Fruit fly (Drosophila melanogaster): ENCODE data around the gene CG8086.

Gene CG8086

dm6 chr2L:8204366-8204765, 52.9 kb downstream of the CG8086 start:
- TF ChIP-seq CG17806 (tag; optimal IDR thresholded peaks at IDR 0.05) (no peak), Pif1A (GFP tag; optimal IDR thresholded peaks at IDR 0.05) (no peak), CG10348 (GFP tag; IDR thresholded peaks at IDR 0.05) (no peak), gl (tag; optimal IDR thresholded peaks at IDR 0.05) (peak; percentile 10), CG8159 (tag; optimal IDR thresholded peaks at IDR 0.05) (no peak), D1 (tag; optimal IDR thresholded peaks at IDR 0.05) (no peak), CG12605 (GFP tag; IDR thresholded peaks at IDR 0.05) (no peak), CG32121 (GFP tag; IDR thresholded peaks at IDR 0.05) (no peak)

dm6 chr2L:8203748-8204147, 53.6 kb downstream of the CG8086 start:
- TF ChIP-seq Pif1B (GFP tag; optimal IDR thresholded peaks at IDR 0.05) (no peak), CG15710 (tag; optimal IDR thresholded peaks at IDR 0.05) (no peak), CG14655 (GFP tag; optimal IDR thresholded peaks at IDR 0.05) (no peak), CG34367 (tag; optimal IDR thresholded peaks at IDR 0.05) (no peak), rn (GFP tag; IDR thresholded peaks at IDR 0.05) (no peak), CG8301 (tag; optimal IDR thresholded peaks at IDR 0.05) (no peak), EcR (GFP tag; optimal IDR thresholded peaks at IDR 0.05) (no peak), gl (tag; optimal IDR thresholded peaks at IDR 0.05) (no peak), D1 (tag; optimal IDR thresholded peaks at IDR 0.05) (no peak), CG8159 (tag; optimal IDR thresholded peaks at IDR 0.05) (no peak), CG32121 (GFP tag; IDR thresholded peaks at IDR 0.05) (no peak), Pif1A (GFP tag; optimal IDR thresholded peaks at IDR 0.05) (no peak), fd96Ca (GFP tag; IDR thresholded peaks at IDR 0.05) (no peak), CG10348 (GFP tag; IDR thresholded peaks at IDR 0.05) (no peak), CG13204 (GFP tag; optimal IDR thresholded peaks at IDR 0.05) (no peak), CG9948 (tag; optimal IDR thresholded peaks at IDR 0.05) (no peak), Snoo (tag; optimal IDR thresholded peaks at IDR 0.05) (no peak), CG17806 (tag; optimal IDR thresholded peaks at IDR 0.05) (no peak), CG12605 (GFP tag; IDR thresholded peaks at IDR 0.05) (no peak)

dm6 chr2L:8202569-8202968, 54.7 kb downstream of the CG8086 start:
- TF ChIP-seq CG10348 (GFP tag; IDR thresholded peaks at IDR 0.05) = no peak
- TF ChIP-seq CG12605 (GFP tag; IDR thresholded peaks at IDR 0.05) = 0 out of 2 replicates have a peak, but pooled peaks have one; percentile 30
- no peak for TF ChIP-seq Snoo (tag; optimal IDR thresholded peaks at IDR 0.05)
- TF ChIP-seq CG34367 (tag; optimal IDR thresholded peaks at IDR 0.05) = no peak
- TF ChIP-seq CG15710 (tag; optimal IDR thresholded peaks at IDR 0.05) = no peak
- no peak for TF ChIP-seq CG17806 (tag; optimal IDR thresholded peaks at IDR 0.05)
- TF ChIP-seq CG8159 (tag; optimal IDR thresholded peaks at IDR 0.05) = no peak
- TF ChIP-seq Ets98B (GFP tag; IDR thresholded peaks at IDR 0.05) = no peak; the same call in 1 of the 2 replicates
- no peak for TF ChIP-seq CG8301 (tag; optimal IDR thresholded peaks at IDR 0.05)
- TF ChIP-seq Pif1B (GFP tag; optimal IDR thresholded peaks at IDR 0.05) = no peak
- no peak for TF ChIP-seq CG9948 (tag; optimal IDR thresholded peaks at IDR 0.05)
- TF ChIP-seq D1 (tag; optimal IDR thresholded peaks at IDR 0.05) = no peak
- TF ChIP-seq gl (tag; optimal IDR thresholded peaks at IDR 0.05) = peak; percentile 21
- no peak for TF ChIP-seq Pif1A (GFP tag; optimal IDR thresholded peaks at IDR 0.05)
- TF ChIP-seq CG32121 (GFP tag; IDR thresholded peaks at IDR 0.05) = no peak
- no peak for TF ChIP-seq EcR (GFP tag; optimal IDR thresholded peaks at IDR 0.05)
- TF ChIP-seq CG4496 (GFP tag; IDR thresholded peaks at IDR 0.05) = 0 out of 3 replicates have a peak, but pooled peaks have one; percentile 36
- no peak for TF ChIP-seq CG13204 (GFP tag; optimal IDR thresholded peaks at IDR 0.05)
- no peak for TF ChIP-seq rn (GFP tag; IDR thresholded peaks at IDR 0.05)
- TF ChIP-seq fd96Ca (GFP tag; IDR thresholded peaks at IDR 0.05) = no peak
- TF ChIP-seq CG14655 (GFP tag; optimal IDR thresholded peaks at IDR 0.05) = no peak

- TF ChIP-seq EcR (GFP tag; optimal IDR thresholded peaks at IDR 0.05) (no peak), Pif1A (GFP tag; optimal IDR thresholded peaks at IDR 0.05) (no peak), CG8159 (tag; optimal IDR thresholded peaks at IDR 0.05) (no peak), CG9948 (tag; optimal IDR thresholded peaks at IDR 0.05) (no peak), fd96Ca (GFP tag; IDR thresholded peaks at IDR 0.05) (no peak), CG32121 (GFP tag; IDR thresholded peaks at IDR 0.05) (no peak), CG4496 (GFP tag; IDR thresholded peaks at IDR 0.05) (no peak), CG8301 (tag; optimal IDR thresholded peaks at IDR 0.05) (no peak), Snoo (tag; optimal IDR thresholded peaks at IDR 0.05) (no peak), CG34367 (tag; optimal IDR thresholded peaks at IDR 0.05) (no peak), CG13204 (GFP tag; optimal IDR thresholded peaks at IDR 0.05) (no peak), CG14655 (GFP tag; optimal IDR thresholded peaks at IDR 0.05) (no peak), Pif1B (GFP tag; optimal IDR thresholded peaks at IDR 0.05) (no peak)
Observed at dm6 chr2L:8198757-8199156, 58.5 kb downstream of the CG8086 start, which contains the start of gene PGAP5. PGAP5 (plus strand) TSS chr2L:8198882.

- no peak for TF ChIP-seq CG8301 (tag; optimal IDR thresholded peaks at IDR 0.05)
- no peak for TF ChIP-seq Ets98B (GFP tag; IDR thresholded peaks at IDR 0.05)
Observed at dm6 chr2L:8196757-8197530, 60.4 kb downstream of the CG8086 start, which contains the start of the genes CG8475 and CG8460. CG8475 (minus strand) TSS chr2L:8196918. CG8460 (plus strand) TSS chr2L:8197193.

- no peak for TF ChIP-seq CG12605 (GFP tag; IDR thresholded peaks at IDR 0.05)
- no peak for TF ChIP-seq CG9948 (tag; optimal IDR thresholded peaks at IDR 0.05)
- no peak for TF ChIP-seq gl (tag; optimal IDR thresholded peaks at IDR 0.05)
- TF ChIP-seq CG8301 (tag; optimal IDR thresholded peaks at IDR 0.05) = no peak
- TF ChIP-seq CG13204 (GFP tag; optimal IDR thresholded peaks at IDR 0.05) = no peak
- no peak for TF ChIP-seq Snoo (tag; optimal IDR thresholded peaks at IDR 0.05)
- TF ChIP-seq CG14655 (GFP tag; optimal IDR thresholded peaks at IDR 0.05) = no peak
- no peak for TF ChIP-seq CG4496 (GFP tag; IDR thresholded peaks at IDR 0.05)
Observed at dm6 chr2L:8195722-8196323, 61.5 kb downstream of the CG8086 start.
